Worm (Caenorhabditis elegans) whole organism, L4 larva: ENCODE results near the gene cnnm-5.

Experiments used
- lsy-2 ChIP-seq, 2 experiments: fragments of 150-350 bp in 1 of 2; sonication (generic microtip) in 1 of 2; optimal IDR thresholded peaks; 2 replicates each; lab custom pipeline; 2014 to 2017; ENCODE audit warnings: missing biosample characterization in 2 of 2, missing genetic modification characterization in 2 of 2
- pha-4 ChIP-seq, 2 experiments: fragments of 150-350 bp in 1 of 2; fragments of 200-800 bp in 1 of 2; sonication (Bioruptor generic) in 1 of 2; IDR thresholded peaks in 1 of 2; optimal IDR thresholded peaks in 1 of 2; 2 replicates each; pipeline versions ENCODE4 v1.3.6 to Lab custom; 2014 to 2022; ENCODE audit warnings: missing genetic modification characterization in 2 of 2, missing genetic modification reagents in 2 of 2, missing biosample characterization in 1 of 2, missing compliant biosample characterization in 1 of 2

- no peak for TF ChIP-seq lsy-2 (tag; optimal IDR thresholded peaks at IDR 0.05; lab: Kevin White, UChicago)
- TF ChIP-seq pha-4 (GFP tag; IDR thresholded peaks at IDR 0.05; lab: Robert Waterston, UW): no peak
- TF ChIP-seq pha-4 (tag; optimal IDR thresholded peaks at IDR 0.05; lab: Kevin White, UChicago): no peak
Measured at ce11 chrIII:3839635-3840034, 10.6 kb upstream of the cnnm-5 start, which contains the start of gene cyp-25A3.
